Worm (Caenorhabditis elegans) whole organism, L4 larva: ENCODE data around the gene Y59E9AL.8.

Experiments
- D1046.2 ChIP-seq: fragments of 200-800 bp; sonication (Bioruptor generic); IDR thresholded peaks from 2 replicates; pipeline ENCODE4 v1.3.6; 2022; ENCODE audit warnings: missing genetic modification characterization, missing compliant biosample characterization
- F10B5.3 ChIP-seq: sonication (generic microtip); optimal IDR thresholded peaks from 2 replicates; lab custom pipeline; 2016; ENCODE audit warnings: mild to moderate bottlenecking, missing genetic modification characterization, missing compliant biosample characterization
- F26F4.8 ChIP-seq: fragments of 200-800 bp; sonication (Bioruptor generic); conservative IDR thresholded peaks from 2 replicates; pipeline ENCODE4 v1.3.6; 2022; ENCODE audit warnings: missing genetic modification characterization, missing compliant biosample characterization
- F49E8.2 ChIP-seq: sonication (generic microtip); optimal IDR thresholded peaks from 2 replicates; lab custom pipeline; 2016; ENCODE audit warnings: missing compliant biosample characterization, mild to moderate bottlenecking, missing genetic modification characterization, borderline replicate concordance
- Y105C5A.15 ChIP-seq: fragments of 200-800 bp; sonication (Bioruptor generic); IDR thresholded peaks from 2 replicates; pipeline ENCODE4 v1.3.6; 2022; ENCODE audit warnings: missing genetic modification characterization, missing compliant biosample characterization
- Y5F2A.4 ChIP-seq: fragments of 200-800 bp; sonication (Bioruptor generic); optimal IDR thresholded peaks from 2 replicates; lab custom pipeline; 2018; ENCODE audit warnings: mild to moderate bottlenecking, missing genetic modification characterization, missing compliant biosample characterization
- ZK546.5 ChIP-seq, 2 experiments: sonication (generic microtip); optimal IDR thresholded peaks; 2 replicates each; lab custom pipeline; 2017; ENCODE audit warnings: missing biosample characterization in 2 of 2, missing genetic modification characterization in 2 of 2
- aha-1 ChIP-seq: fragments of 150-350 bp; peaks from one replicate; lab custom pipeline; 2014; ENCODE audit warnings: missing biosample characterization, missing genetic modification characterization
- aly-2 ChIP-seq: sonication (generic microtip); optimal IDR thresholded peaks from 2 replicates; lab custom pipeline; 2018; ENCODE audit warnings: missing biosample characterization, missing genetic modification characterization
- ama-1 ChIP-seq: fragments of 150-350 bp; optimal IDR thresholded peaks from 2 replicates; lab custom pipeline; 2014; ENCODE audit warnings: inconsistent platforms, mixed read lengths
- ceh-82 ChIP-seq: sonication (generic microtip); optimal IDR thresholded peaks from 2 replicates; lab custom pipeline; 2017; ENCODE audit warnings: missing biosample characterization, missing genetic modification characterization
- ces-1 ChIP-seq: fragments of 150-350 bp; sonication (generic microtip); optimal IDR thresholded peaks from 4 replicates; lab custom pipeline; 2014; ENCODE audit warnings: missing biosample characterization, missing genetic modification reagents, missing genetic modification characterization
- ctbp-1 ChIP-seq: fragments of 200-800 bp; sonication (Bioruptor generic); IDR thresholded peaks from 2 replicates; pipeline ENCODE4 v1.3.6; 2022; ENCODE audit warnings: missing genetic modification reagents, missing genetic modification characterization, missing compliant biosample characterization
- dmd-9 ChIP-seq: fragments of 200-800 bp; sonication (Bioruptor generic); IDR thresholded peaks from 2 replicates; pipeline ENCODE4 v1.3.6; 2022; ENCODE audit warnings: missing genetic modification reagents, missing genetic modification characterization, missing compliant biosample characterization
- dpl-1 ChIP-seq: fragments of 150-350 bp; optimal IDR thresholded peaks from 2 replicates; lab custom pipeline; 2014; ENCODE audit warnings: missing biosample characterization, missing genetic modification reagents, missing genetic modification characterization
- egl-27 ChIP-seq: sonication (generic microtip); optimal IDR thresholded peaks from 3 replicates; lab custom pipeline; 2017; ENCODE audit warnings: missing biosample characterization, missing genetic modification reagents, missing genetic modification characterization
- hlh-11 ChIP-seq: fragments of 200-800 bp; sonication (Bioruptor generic); optimal IDR thresholded peaks from 2 replicates; lab custom pipeline; 2018; ENCODE audit warnings: mild to moderate bottlenecking, missing genetic modification characterization, missing compliant biosample characterization
- jun-1 ChIP-seq: fragments of 150-350 bp; optimal IDR thresholded peaks from 2 replicates; lab custom pipeline; 2014; ENCODE audit warnings: missing biosample characterization, missing genetic modification reagents, missing genetic modification characterization
- lin-1 ChIP-seq: fragments of 200-800 bp; sonication (Bioruptor generic); IDR thresholded peaks from 2 replicates; pipeline ENCODE4 v1.3.6; 2022; ENCODE audit warnings: missing genetic modification reagents, missing genetic modification characterization, missing compliant biosample characterization
- lin-29 ChIP-seq: fragments of 200-800 bp; sonication (Bioruptor generic); IDR thresholded peaks from 2 replicates; pipeline ENCODE4 v1.3.6; 2022; ENCODE audit warnings: missing genetic modification reagents, missing genetic modification characterization, missing compliant biosample characterization
- lin-38 ChIP-seq: fragments of 200-800 bp; sonication (Bioruptor generic); IDR thresholded peaks from 2 replicates; pipeline ENCODE4 v1.3.6; 2022; ENCODE audit warnings: missing genetic modification reagents, missing genetic modification characterization, missing compliant biosample characterization
- lin-39 ChIP-seq: fragments of 150-350 bp; optimal IDR thresholded peaks from 2 replicates; lab custom pipeline; 2014; ENCODE audit warnings: missing biosample characterization, missing genetic modification reagents, missing genetic modification characterization
- lsy-2 ChIP-seq, 2 experiments: fragments of 150-350 bp in 1 of 2; sonication (generic microtip) in 1 of 2; optimal IDR thresholded peaks; 2 replicates each; lab custom pipeline; 2014 to 2017; ENCODE audit warnings: missing biosample characterization in 2 of 2, missing genetic modification characterization in 2 of 2
- mdl-1 ChIP-seq, 2 experiments: fragments of 150-350 bp in 1 of 2; sonication (generic microtip) in 1 of 2; optimal IDR thresholded peaks; 2 replicates each; lab custom pipeline; 2014 to 2017; ENCODE audit warnings: missing biosample characterization in 2 of 2, missing genetic modification characterization in 2 of 2
- mxl-2 ChIP-seq: fragments of 200-800 bp; sonication (Bioruptor generic); conservative IDR thresholded peaks from 2 replicates; pipeline ENCODE4 v1.3.6; 2022; ENCODE audit warnings: missing genetic modification reagents, missing genetic modification characterization, missing compliant biosample characterization
- nhr-111 ChIP-seq: fragments of 200-800 bp; sonication (Bioruptor generic); optimal IDR thresholded peaks from 2 replicates; lab custom pipeline; 2018; ENCODE audit warnings: mild to moderate bottlenecking, missing genetic modification characterization, missing compliant biosample characterization
- nhr-25 ChIP-seq: sonication (generic microtip); optimal IDR thresholded peaks from 2 replicates; lab custom pipeline; 2017; ENCODE audit warnings: missing genetic modification characterization, mild to moderate bottlenecking, missing compliant biosample characterization, antibody characterized with exemption, moderate library complexity, borderline replicate concordance; ENCODE audit not compliant: insufficient read depth
- nhr-41 ChIP-seq: fragments of 200-800 bp; sonication (Bioruptor generic); IDR thresholded peaks from 2 replicates; pipeline ENCODE4 v1.3.6; 2022; ENCODE audit warnings: missing genetic modification reagents, missing genetic modification characterization, missing compliant biosample characterization
- pha-4 ChIP-seq, 2 experiments: fragments of 150-350 bp in 1 of 2; fragments of 200-800 bp in 1 of 2; sonication (Bioruptor generic) in 1 of 2; IDR thresholded peaks in 1 of 2; optimal IDR thresholded peaks in 1 of 2; 2 replicates each; pipeline versions ENCODE4 v1.3.6 to Lab custom; 2014 to 2022; ENCODE audit warnings: missing genetic modification characterization in 2 of 2, missing genetic modification reagents in 2 of 2, missing biosample characterization in 1 of 2, missing compliant biosample characterization in 1 of 2
- rbr-2 ChIP-seq: sonication (generic microtip); optimal IDR thresholded peaks from 2 replicates; lab custom pipeline; 2016; ENCODE audit warnings: missing genotype, missing genetic modification characterization, missing compliant biosample characterization
- sdz-12 ChIP-seq: fragments of 200-800 bp; sonication (Bioruptor generic); optimal IDR thresholded peaks from 2 replicates; lab custom pipeline; 2018; ENCODE audit warnings: mild to moderate bottlenecking, missing genetic modification characterization, missing compliant biosample characterization
- skn-1 ChIP-seq: fragments of 150-350 bp; optimal IDR thresholded peaks from 2 replicates; lab custom pipeline; 2014; ENCODE audit warnings: missing biosample characterization, missing genetic modification characterization
- snpc-1.2 ChIP-seq: fragments of 200-800 bp; sonication (Bioruptor generic); IDR thresholded peaks from 2 replicates; pipeline ENCODE4 v1.3.6; 2022; ENCODE audit warnings: missing genetic modification reagents, missing genetic modification characterization, missing compliant biosample characterization
- spr-1 ChIP-seq: sonication (generic microtip); optimal IDR thresholded peaks from 2 replicates; lab custom pipeline; 2016; ENCODE audit warnings: mild to moderate bottlenecking, missing genetic modification characterization, missing compliant biosample characterization
- spr-3 ChIP-seq: fragments of 200-800 bp; sonication (Bioruptor generic); optimal IDR thresholded peaks from 2 replicates; lab custom pipeline; 2018; ENCODE audit warnings: mild to moderate bottlenecking, missing genetic modification characterization, missing compliant biosample characterization
- tag-97 ChIP-seq: fragments of 200-800 bp; sonication (Bioruptor generic); IDR thresholded peaks from 2 replicates; pipeline ENCODE4 v1.3.6; 2022; ENCODE audit warnings: missing genetic modification characterization, missing compliant biosample characterization
- tra-1 ChIP-seq: fragments of 200-800 bp; sonication (Bioruptor generic); IDR thresholded peaks from 2 replicates; pipeline ENCODE4 v1.3.6; 2022; ENCODE audit warnings: missing genetic modification reagents, missing genetic modification characterization, missing compliant biosample characterization
- unc-130 ChIP-seq: sonication (generic microtip); optimal IDR thresholded peaks from 2 replicates; lab custom pipeline; 2016; ENCODE audit warnings: missing genetic modification reagents, missing genetic modification characterization, missing compliant biosample characterization
- unc-39 ChIP-seq: sonication (generic microtip); optimal IDR thresholded peaks from 2 replicates; lab custom pipeline; 2017; ENCODE audit warnings: missing biosample characterization, missing genetic modification characterization
- unc-62 ChIP-seq, 3 experiments: fragments of 150-350 bp in 1 of 3; sonication (generic microtip); optimal IDR thresholded peaks in 2 of 3; peaks in 1 of 3; 1 replicate in 1 of 3; 2 replicates in 2 of 3; lab custom pipeline; 2014 to 2017; ENCODE audit warnings: missing biosample characterization in 3 of 3, missing genetic modification characterization in 3 of 3, missing genetic modification reagents in 3 of 3, missing genotype in 1 of 3
- zfp-2 ChIP-seq: sonication (generic microtip); optimal IDR thresholded peaks from 2 replicates; lab custom pipeline; 2016; ENCODE audit warnings: mild to moderate bottlenecking, missing genetic modification characterization, missing compliant biosample characterization
- ztf-11 ChIP-seq: fragments of 150-350 bp; optimal IDR thresholded peaks from 2 replicates; lab custom pipeline; 2014; ENCODE audit warnings: missing biosample characterization, missing genetic modification characterization

Gene Y59E9AL.8

ce11 chrIV:5195531-5195930 lies 28.6 kb downstream of the Y59E9AL.8 start, which contains the start of gene gpa-18:
TSS of gene gpa-18 (minus strand) at chrIV:5195631.
- TF ChIP-seq sdz-12 (GFP tag; lab: Kevin White, UChicago) (no peak), Y5F2A.4 (GFP tag; lab: Kevin White, UChicago) (no peak), nhr-25 (tag; lab: Kevin White, UChicago) (no peak), ama-1 (lab: Kevin White, UChicago) (no peak)

- no peak for TF ChIP-seq hlh-11
- no peak for TF ChIP-seq spr-3 (GFP tag; lab: Kevin White, UChicago)
- no peak for TF ChIP-seq ZK546.5 (tag; optimal IDR thresholded peaks at IDR 0.05; lab: Kevin White, UChicago)
- no peak for TF ChIP-seq ztf-11 (tag; lab: Kevin White, UChicago)
- peak; percentile 49 for TF ChIP-seq lin-38 (GFP tag; lab: Robert Waterston, UW)
- no peak for TF ChIP-seq tra-1 (GFP tag; lab: Robert Waterston, UW)
- peak; percentile 84 for TF ChIP-seq dpl-1 (GFP tag; lab: Kevin White, UChicago)
- no peak for TF ChIP-seq lin-29 (GFP tag; lab: Robert Waterston, UW)
- TF ChIP-seq snpc-1.2, result peak; percentile 36; the same call in 1 of the 2 replicates
- no peak for TF ChIP-seq aha-1 (tag; lab: Kevin White, UChicago)
- TF ChIP-seq F49E8.2 (tag; lab: Kevin White, UChicago), result peak; percentile 13
Measured at ce11 chrIV:5188051-5188450, 36.1 kb downstream of the Y59E9AL.8 start.

ce11 chrIV:5186480-5187205 lies 37.5 kb downstream of the Y59E9AL.8 start, which contains the start of the genes W03F8.6 and mtrf-1L:
TSS of gene W03F8.6 (minus strand) at chrIV:5186580.
TSS of gene mtrf-1L (plus strand) at chrIV:5187155.
- TF ChIP-seq aly-2 (tag; lab: Kevin White, UChicago) (no peak), ZK546.5 (tag; optimal IDR thresholded peaks at IDR 0.05; lab: Kevin White, UChicago) (no peak), Y105C5A.15 (GFP tag; lab: Robert Waterston, UW) (no peak), mxl-2 (GFP tag; lab: Robert Waterston, UW) (no peak), egl-27 (tag; lab: Kevin White, UChicago) (no peak)
- TF ChIP-seq, all 104 proteins: peak for 0

- TF ChIP-seq F10B5.3 (tag; lab: Kevin White, UChicago) (peak; percentile 82), pha-4 (GFP tag; IDR thresholded peaks at IDR 0.05; lab: Robert Waterston, UW) (no peak), pha-4 (tag; optimal IDR thresholded peaks at IDR 0.05; lab: Kevin White, UChicago) (no peak), snpc-1.2 (peak; percentile 97), hlh-11 (peak; percentile 92), dmd-9 (GFP tag; lab: Robert Waterston, UW) (no peak), mdl-1 (tag; optimal IDR thresholded peaks at IDR 0.05; lab: Kevin White, UChicago) (peak in 1 of 2 experiments; percentile 28), tag-97 (GFP tag; lab: Robert Waterston, UW) (no peak), lsy-2 (tag; optimal IDR thresholded peaks at IDR 0.05; lab: Kevin White, UChicago) (peak; percentile 61 to 95), nhr-41 (GFP tag; lab: Robert Waterston, UW) (no peak), nhr-111 (GFP tag; lab: Kevin White, UChicago) (no peak), unc-130 (GFP tag; lab: Kevin White, UChicago) (peak; percentile 51), ctbp-1 (peak; percentile 83), D1046.2 (GFP tag; lab: Robert Waterston, UW) (0 out of 2 replicates have a peak, but pooled peaks have one; percentile 47), egl-27 (tag; lab: Kevin White, UChicago) (no peak), lin-39 (no peak), unc-39 (tag; lab: Kevin White, UChicago) (no peak), spr-1 (tag; lab: Kevin White, UChicago) (peak; percentile 92), zfp-2 (tag; lab: Kevin White, UChicago) (peak; percentile 47), Y105C5A.15 (GFP tag; lab: Robert Waterston, UW) (no peak), rbr-2 (tag; lab: Kevin White, UChicago) (peak; percentile 92), unc-62 (GFP tag; optimal IDR thresholded peaks at IDR 0.05 in 1 of 2; lab: Kevin White, UChicago) (peak in 1 of 2 experiments; percentile 86), unc-62 (tag; optimal IDR thresholded peaks at IDR 0.05; lab: Kevin White, UChicago) (no peak), lin-1 (GFP tag; lab: Robert Waterston, UW) (peak; percentile 91), F26F4.8 (GFP tag; lab: Robert Waterston, UW) (no peak), ces-1 (GFP tag; lab: Kevin White, UChicago) (no peak), ceh-82 (tag; lab: Kevin White, UChicago) (no peak), jun-1 (tag; lab: Kevin White, UChicago) (peak; percentile 44), skn-1 (tag; lab: Kevin White, UChicago) (no peak)
Measured at ce11 chrIV:5183755-5184166, 40.4 kb downstream of the Y59E9AL.8 start, which contains the start of gene W03F8.4. TSS of gene W03F8.4 (plus strand) at chrIV:5184123.
